Fruit fly (Drosophila melanogaster) Kc167 (cell line): Measurements from ENCODE around the gene Sirt2.
A peak's percentile ranks its signal among the peaks of the same experiment; 100 is the strongest.

Experiments used
- h ChIP-seq: fragments of >200 bp; optimal IDR thresholded peaks from 3 replicates; lab custom pipeline; 2018; ENCODE audit warnings: missing external identifiers
- insv ChIP-seq: fragments of >200 bp; optimal IDR thresholded peaks from 3 replicates; lab custom pipeline; 2018; ENCODE audit warnings: missing external identifiers
- ttk ChIP-seq: sonication (Bioruptor generic); optimal IDR thresholded peaks from 2 replicates; lab custom pipeline; 2017; ENCODE audit warnings: missing external identifiers

- no peak for TF ChIP-seq h (lab: Kevin White, UChicago)
- peak; percentile 71 for TF ChIP-seq ttk
- TF ChIP-seq insv, result no peak
Measured at dm6 chr3R:20310498-20310822, 17.8 kb upstream of the Sirt2 start.
